Fruit fly (Drosophila melanogaster): Measurements from ENCODE around the gene CG1275.

DNA sequence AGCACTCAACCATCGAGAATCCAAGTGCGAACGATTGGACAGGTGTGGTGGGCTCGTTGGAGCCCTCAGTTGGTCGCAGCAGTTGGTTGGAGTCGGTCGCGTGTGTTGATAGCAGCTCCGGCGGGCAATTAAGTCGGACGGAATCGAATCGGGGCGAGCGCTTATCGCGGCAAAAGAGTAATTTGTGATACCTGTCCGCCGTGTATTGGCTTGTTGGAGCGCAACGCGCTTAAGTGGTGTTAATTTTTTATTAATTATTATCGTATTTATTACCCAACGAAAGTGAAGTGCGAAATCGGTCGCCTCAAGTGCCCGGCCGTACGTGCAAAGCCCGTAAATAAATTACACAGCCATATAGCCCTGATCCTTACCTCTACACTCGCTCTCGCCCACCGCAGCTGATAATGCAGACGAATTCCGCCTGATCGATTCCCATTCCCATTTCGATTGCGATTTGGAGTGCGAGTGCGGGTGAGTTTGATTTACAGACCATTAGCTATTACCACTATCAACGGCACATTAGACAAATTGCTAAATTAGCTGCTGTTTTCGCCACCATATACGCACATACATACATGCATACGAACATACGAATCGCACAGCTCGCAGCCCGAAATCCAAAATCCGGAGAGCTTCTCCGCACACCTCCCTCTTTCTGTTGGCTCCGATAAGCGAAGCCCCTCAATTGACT lies 19.5 kb downstream of the CG1275 start, which contains the start of gene ACXD:
- TF ChIP-seq CG8478 (optimal IDR thresholded peaks at IDR 0.05) (no peak), CTCF (optimal IDR thresholded peaks at IDR 0.05) (no peak)

Measured in S2 (cell line).